Worm (Caenorhabditis elegans): ENCODE data around the gene nspe-3.

ce11 chrII:12570523-12570922 lies 47.2 kb upstream of the nspe-3 start, which contains the start of gene Y38E10A.1:
- TF ChIP-seq gmeb-1 (tag; optimal IDR thresholded peaks at IDR 0.05) (no peak), fos-1 (tag; optimal IDR thresholded peaks at IDR 0.05) (no peak), egl-27 (tag; optimal IDR thresholded peaks at IDR 0.05) (no peak), ztf-11 (tag; optimal IDR thresholded peaks at IDR 0.05) (no peak), lin-39 (tag; optimal IDR thresholded peaks at IDR 0.05) (no peak), ZK546.5 (tag; optimal IDR thresholded peaks at IDR 0.05) (no peak), nhr-77 (tag; optimal IDR thresholded peaks at IDR 0.05) (no peak), blmp-1 (tag; optimal IDR thresholded peaks at IDR 0.05; ENCODE audit: insufficient read depth) (no peak), mdl-1 (tag; optimal IDR thresholded peaks at IDR 0.05) (no peak), aly-2 (tag; optimal IDR thresholded peaks at IDR 0.05) (no peak), skn-1 (tag; optimal IDR thresholded peaks at IDR 0.05) (no peak)
